Worm (Caenorhabditis elegans) whole organism, young adult: ENCODE measurements around the gene B0507.7.

Experiments used
- B0261.1 ChIP-seq: sonication (generic microtip); optimal IDR thresholded peaks from 2 replicates; lab custom pipeline; 2016; ENCODE audit warnings: mild to moderate bottlenecking, missing genetic modification characterization, moderate library complexity, missing compliant biosample characterization
- C17E4.6 ChIP-seq: fragments of 200-800 bp; sonication (Bioruptor generic); IDR thresholded peaks from 2 replicates; pipeline ENCODE4 v1.3.6; 2022; ENCODE audit warnings: missing genetic modification reagents, missing genetic modification characterization, missing compliant biosample characterization
- F33H1.4 ChIP-seq: fragments of 200-800 bp; sonication (Bioruptor generic); IDR thresholded peaks from 2 replicates; pipeline ENCODE4 v1.3.6; 2022; ENCODE audit warnings: missing genetic modification reagents, missing genetic modification characterization, missing compliant biosample characterization
- K12H6.12 ChIP-seq: fragments of 200-800 bp; sonication (Bioruptor generic); optimal IDR thresholded peaks from 2 replicates; lab custom pipeline; 2018; ENCODE audit warnings: mild to moderate bottlenecking, missing genetic modification characterization, missing compliant biosample characterization
- Y53G8AR.9 ChIP-seq: fragments of 200-800 bp; sonication (Bioruptor generic); conservative IDR thresholded peaks from 2 replicates; pipeline ENCODE4 v1.3.6; 2022; ENCODE audit warnings: missing genetic modification reagents, missing genetic modification characterization, missing compliant biosample characterization
- Y95B8A.8 ChIP-seq: fragments of 200-800 bp; sonication (Bioruptor generic); IDR thresholded peaks from 2 replicates; pipeline ENCODE4 v1.3.6; 2022; ENCODE audit warnings: missing genetic modification reagents, missing genetic modification characterization, missing compliant biosample characterization
- atf-7 ChIP-seq: sonication (generic microtip); optimal IDR thresholded peaks from 2 replicates; lab custom pipeline; 2017; ENCODE audit warnings: mild to moderate bottlenecking, missing genetic modification characterization, missing compliant biosample characterization
- bed-2 ChIP-seq: fragments of 200-800 bp; sonication (Bioruptor generic); IDR thresholded peaks from 2 replicates; pipeline ENCODE4 v1.3.6; 2022; ENCODE audit warnings: missing genetic modification reagents, missing genetic modification characterization, missing compliant biosample characterization
- ceh-27 ChIP-seq: fragments of 200-800 bp; sonication (Bioruptor generic); optimal IDR thresholded peaks from 2 replicates; lab custom pipeline; 2018; ENCODE audit warnings: mild to moderate bottlenecking, missing genetic modification characterization, moderate library complexity, missing compliant biosample characterization
- ceh-58 ChIP-seq: fragments of 200-800 bp; sonication (Bioruptor generic); IDR thresholded peaks from 2 replicates; pipeline ENCODE4 v1.3.6; 2022; ENCODE audit warnings: missing genetic modification characterization, missing compliant biosample characterization
- ceh-91 ChIP-seq: fragments of 200-800 bp; sonication (Bioruptor generic); IDR thresholded peaks from 2 replicates; pipeline ENCODE4 v1.3.6; 2022; ENCODE audit warnings: missing genetic modification reagents, missing genetic modification characterization, missing compliant biosample characterization
- efl-1 ChIP-seq: fragments of 150-350 bp; optimal IDR thresholded peaks from 2 replicates; lab custom pipeline; 2014; ENCODE audit warnings: missing biosample characterization, missing genetic modification reagents, missing genetic modification characterization
- egl-18 ChIP-seq: fragments of 200-800 bp; sonication (Bioruptor generic); IDR thresholded peaks from 2 replicates; pipeline ENCODE4 v1.3.6; 2022; ENCODE audit warnings: missing genetic modification reagents, missing genetic modification characterization, missing compliant biosample characterization
- egl-44 ChIP-seq: fragments of 200-800 bp; sonication (Bioruptor generic); IDR thresholded peaks from 2 replicates; pipeline ENCODE4 v1.3.6; 2022; ENCODE audit warnings: missing genetic modification reagents, missing genetic modification characterization, missing compliant biosample characterization
- him-1 ChIP-seq: sonication (generic microtip); optimal IDR thresholded peaks from 2 replicates; lab custom pipeline; 2016; ENCODE audit warnings: missing genotype, missing genetic modification reagents, missing genetic modification characterization, missing compliant biosample characterization
- hlh-12 ChIP-seq: sonication (generic microtip); optimal IDR thresholded peaks from 2 replicates; lab custom pipeline; 2016; ENCODE audit warnings: missing genetic modification characterization, missing compliant biosample characterization
- hmg-1.2 ChIP-seq: fragments of 200-800 bp; sonication (Bioruptor generic); IDR thresholded peaks from 2 replicates; pipeline ENCODE4 v1.3.6; 2022; ENCODE audit warnings: missing genetic modification reagents, missing genetic modification characterization, missing compliant biosample characterization
- hrde-1 ChIP-seq: sonication (generic microtip); optimal IDR thresholded peaks from 2 replicates; lab custom pipeline; 2016; ENCODE audit warnings: missing genetic modification characterization, mild to moderate bottlenecking, missing compliant biosample characterization, moderate library complexity, missing genotype, missing genetic modification reagents, borderline replicate concordance
- let-526 ChIP-seq: fragments of 200-800 bp; sonication (Bioruptor generic); IDR thresholded peaks from 2 replicates; pipeline ENCODE4 v1.3.6; 2022; ENCODE audit warnings: missing genetic modification reagents, missing genetic modification characterization, missing compliant biosample characterization
- lin-26 ChIP-seq: fragments of 200-800 bp; sonication (Bioruptor generic); IDR thresholded peaks from 2 replicates; pipeline ENCODE4 v1.3.6; 2022; ENCODE audit warnings: missing genetic modification reagents, missing genetic modification characterization, missing compliant biosample characterization
- lin-35 ChIP-seq, 3 experiments: fragments of 150-350 bp in 2 of 3; sonication (generic microtip) in 1 of 3; optimal IDR thresholded peaks; 2 replicates each; lab custom pipeline; 2014 to 2018; ENCODE audit warnings: missing biosample characterization in 3 of 3, missing genetic modification characterization in 3 of 3, missing genetic modification reagents in 3 of 3
- lin-40 ChIP-seq: sonication (generic microtip); optimal IDR thresholded peaks from 2 replicates; lab custom pipeline; 2016; ENCODE audit warnings: missing genetic modification characterization, mild to moderate bottlenecking, missing compliant biosample characterization, missing genotype, missing genetic modification reagents
- lsy-27 ChIP-seq: sonication (generic microtip); optimal IDR thresholded peaks from 2 replicates; lab custom pipeline; 2017; ENCODE audit warnings: missing genetic modification characterization, mild to moderate bottlenecking, missing compliant biosample characterization, antibody characterized with exemption, missing genotype, borderline replicate concordance; ENCODE audit not compliant: insufficient read depth
- madf-6 ChIP-seq: fragments of 200-800 bp; sonication (Bioruptor generic); IDR thresholded peaks from 2 replicates; pipeline ENCODE4 v1.3.6; 2022; ENCODE audit warnings: missing genetic modification reagents, missing genetic modification characterization, missing compliant biosample characterization
- mel-28 ChIP-seq: sonication (generic microtip); optimal IDR thresholded peaks from 2 replicates; lab custom pipeline; 2016; ENCODE audit warnings: borderline replicate concordance, mild to moderate bottlenecking, missing genetic modification characterization, missing compliant biosample characterization
- mxl-1 ChIP-seq: sonication (generic microtip); optimal IDR thresholded peaks from 2 replicates; lab custom pipeline; 2016; ENCODE audit warnings: missing genetic modification characterization, missing compliant biosample characterization
- nhr-80 ChIP-seq: sonication (generic microtip); optimal IDR thresholded peaks from 2 replicates; lab custom pipeline; 2016; ENCODE audit warnings: missing genetic modification characterization, missing compliant biosample characterization
- pha-4 ChIP-seq: fragments of 150-350 bp; sonication (generic microtip); optimal IDR thresholded peaks from 2 replicates; lab custom pipeline; 2014; ENCODE audit warnings: missing biosample characterization, missing genetic modification reagents, missing genetic modification characterization
- snpc-4 ChIP-seq, 5 experiments: fragments of 150-350 bp in 1 of 5; sonication (generic microtip) in 4 of 5; optimal IDR thresholded peaks; 2 replicates each; lab custom pipeline; 2014 to 2018; ENCODE audit warnings: missing genetic modification characterization in 5 of 5, missing biosample characterization in 3 of 5, antibody characterized with exemption in 2 of 5, mild to moderate bottlenecking in 2 of 5, missing compliant biosample characterization in 2 of 5, missing genotype in 2 of 5, moderate library complexity in 2 of 5, missing genetic modification reagents in 1 of 5
- unc-62 ChIP-seq: fragments of 150-350 bp; optimal IDR thresholded peaks from 2 replicates; lab custom pipeline; 2014; ENCODE audit warnings: missing biosample characterization, missing genetic modification reagents, missing genetic modification characterization
- zfh-2 ChIP-seq: fragments of 200-800 bp; sonication (Bioruptor generic); conservative IDR thresholded peaks from 2 replicates; pipeline ENCODE4 v1.3.6; 2022; ENCODE audit warnings: missing genetic modification reagents, missing genetic modification characterization, missing compliant biosample characterization
- ztf-3 ChIP-seq: fragments of 200-800 bp; sonication (Bioruptor generic); optimal IDR thresholded peaks from 2 replicates; lab custom pipeline; 2018; ENCODE audit warnings: mild to moderate bottlenecking, missing genetic modification characterization, missing compliant biosample characterization
- ztf-6 ChIP-seq: fragments of 200-800 bp; sonication (Bioruptor generic); IDR thresholded peaks from 2 replicates; pipeline ENCODE4 v1.3.6; 2022; ENCODE audit warnings: missing genetic modification reagents, missing genetic modification characterization, missing compliant biosample characterization

B0507.7 gene

DNA sequence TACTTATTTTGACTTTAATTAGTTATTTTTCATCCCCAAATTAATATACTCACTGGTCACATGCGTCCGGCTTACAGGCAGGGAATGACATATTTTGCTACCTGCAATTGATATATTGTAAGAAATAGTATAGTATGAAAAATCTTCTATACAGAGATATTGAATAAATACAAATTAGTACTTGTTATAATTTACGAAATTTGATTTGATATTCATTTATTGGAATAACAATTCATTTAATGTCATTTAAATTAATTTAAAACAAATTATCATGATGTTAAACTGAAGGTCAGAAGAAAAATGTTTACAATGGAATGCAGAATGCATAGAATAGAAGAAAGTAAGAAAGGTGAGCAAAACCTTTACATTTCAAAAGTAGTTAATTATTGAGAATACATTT is at the start of gene B0507.7:
Gene B0507.7, minus strand, starts transcription at position 101 of the 400 bp plus-strand sequence.
- no peak for TF ChIP-seq lsy-27 (tag; lab: Kevin White, UChicago)
- no peak for TF ChIP-seq madf-6 (GFP tag; lab: Robert Waterston, UW)
- no peak for TF ChIP-seq zfh-2 (GFP tag; lab: Robert Waterston, UW)
- no peak for TF ChIP-seq Y95B8A.8 (GFP tag; lab: Robert Waterston, UW)
- TF ChIP-seq bed-2 (GFP tag; lab: Robert Waterston, UW), result no peak
- no peak for TF ChIP-seq B0261.1 (tag; lab: Kevin White, UChicago)
- no peak for TF ChIP-seq pha-4 (tag; lab: Kevin White, UChicago)
- no peak for TF ChIP-seq snpc-4 (GFP tag; optimal IDR thresholded peaks at IDR 0.05; lab: Kevin White, UChicago)
- TF ChIP-seq snpc-4 (tag; optimal IDR thresholded peaks at IDR 0.05; lab: Kevin White, UChicago), result no peak
- TF ChIP-seq unc-62 (GFP tag; lab: Kevin White, UChicago), result no peak

- TF ChIP-seq lin-26 (GFP tag; lab: Robert Waterston, UW), result no peak
- no peak for TF ChIP-seq atf-7
- no peak for TF ChIP-seq him-1 (tag; lab: Kevin White, UChicago)
- no peak for TF ChIP-seq egl-18 (GFP tag; lab: Robert Waterston, UW)
- TF ChIP-seq hmg-1.2 (GFP tag; lab: Robert Waterston, UW), result no peak
- no peak for TF ChIP-seq egl-44
- TF ChIP-seq F33H1.4 (GFP tag; lab: Robert Waterston, UW), result no peak
- TF ChIP-seq Y53G8AR.9 (GFP tag; lab: Robert Waterston, UW), result no peak
- TF ChIP-seq nhr-80 (tag; lab: Kevin White, UChicago), result no peak
- no peak for TF ChIP-seq C17E4.6 (GFP tag; lab: Robert Waterston, UW)
- TF ChIP-seq ceh-91 (GFP tag; lab: Robert Waterston, UW), result no peak
- TF ChIP-seq ztf-6 (GFP tag; lab: Robert Waterston, UW), result no peak
- no peak for TF ChIP-seq unc-62 (GFP tag; lab: Kevin White, UChicago)
- TF ChIP-seq pha-4 (tag; lab: Kevin White, UChicago), result no peak
- TF ChIP-seq ceh-58 (GFP tag; lab: Robert Waterston, UW), result no peak
- no peak for TF ChIP-seq hlh-12 (tag; lab: Kevin White, UChicago)
- TF ChIP-seq mel-28 (tag; lab: Kevin White, UChicago), result no peak
- TF ChIP-seq ztf-3 (GFP tag; lab: Kevin White, UChicago), result no peak
- TF ChIP-seq efl-1 (GFP tag; lab: Kevin White, UChicago), result no peak
- TF ChIP-seq lin-35 (GFP tag; optimal IDR thresholded peaks at IDR 0.05; lab: Kevin White, UChicago), result no peak
- TF ChIP-seq, all 124 proteins: peak for 0
Measured at ce11 chrV:8805047-8805446, 46.5 kb upstream of the B0507.7 start.

ce11 chrV:8802252-8802651 is 43.7 kb upstream of the B0507.7 start:
- TF ChIP-seq mxl-1 (tag; lab: Kevin White, UChicago) (no peak), K12H6.12 (tag; lab: Kevin White, UChicago) (peak; percentile 32), hrde-1 (tag; lab: Kevin White, UChicago) (no peak)

- TF ChIP-seq lin-40 (tag; lab: Kevin White, UChicago) (no peak), ceh-27 (peak; percentile 16), let-526 (GFP tag; lab: Robert Waterston, UW) (no peak), F33H1.4 (GFP tag; lab: Robert Waterston, UW) (no peak)
Measured at ce11 chrV:8800978-8801559, 42.6 kb upstream of the B0507.7 start, which contains the start of gene magu-2. Gene magu-2, minus strand, starts transcription at chrV:8801028.
